Fruit fly (Drosophila melanogaster) S2 (cell line): ENCODE results near the gene CG34183.

ENCODE experiments used
- CG8478 ChIP-seq: fragments of >200 bp; optimal IDR thresholded peaks from 2 replicates; lab custom pipeline; 2018
- CTCF ChIP-seq, 2 experiments: fragments of >200 bp; optimal IDR thresholded peaks; 2 replicates each; lab custom pipeline; 2018

DNA sequence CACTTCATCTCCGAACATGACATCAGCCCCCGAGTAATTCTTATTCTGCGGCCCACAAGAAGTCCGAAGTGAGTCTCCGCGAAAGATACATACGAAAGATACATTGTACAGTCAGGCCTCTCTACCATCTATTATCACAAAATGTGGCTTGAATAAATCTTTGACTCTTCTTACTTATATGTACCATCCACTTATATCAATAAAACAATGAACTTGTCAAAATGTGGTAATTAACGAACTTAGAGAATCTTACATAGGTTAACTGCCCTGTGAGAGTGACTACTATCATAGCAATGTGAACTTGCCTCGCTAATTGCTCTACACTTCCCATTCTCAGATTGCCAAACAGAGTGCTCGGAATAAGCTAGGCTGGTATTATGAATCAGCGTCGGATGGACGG, 16.1 kb upstream of the CG34183 start:
- TF ChIP-seq CG8478: no peak
- TF ChIP-seq CTCF (optimal IDR thresholded peaks at IDR 0.05; lab: Kevin White, UChicago): no peak
